Fruit fly (Drosophila melanogaster) whole organism, prepupa: ENCODE measurements around the gene CG17637.
"Not testable (repeated sequence)": the region's sequence is repeated elsewhere in the genome, so short reads cannot be mapped to it uniquely, and the experiment has no call there.

Experiments used
- Blimp-1 ChIP-seq: fragments of 200-800 bp; sonication (Bioruptor generic); optimal IDR thresholded peaks from 3 replicates; lab custom pipeline; 2017; ENCODE audit warnings: missing biosample characterization, missing genetic modification characterization, mild to moderate bottlenecking, moderate library complexity, missing genetic modification reagents
- CG11294 ChIP-seq: fragments of 200-800 bp; sonication (Bioruptor generic); IDR thresholded peaks from 2 replicates; pipeline ENCODE4 v1.3.6; 2022; ENCODE audit warnings: missing biosample characterization, missing genetic modification characterization
- CG11762 ChIP-seq: fragments of 200-800 bp; sonication (Bioruptor generic); optimal IDR thresholded peaks from 3 replicates; lab custom pipeline; 2016; ENCODE audit warnings: missing biosample characterization, missing genetic modification characterization; ENCODE audit not compliant: insufficient read depth
- CG11902 ChIP-seq: fragments of 200-800 bp; sonication (Bioruptor generic); optimal IDR thresholded peaks from 3 replicates; lab custom pipeline; 2016; ENCODE audit warnings: missing biosample characterization, missing genetic modification characterization
- CG15336 ChIP-seq: fragments of 200-800 bp; sonication (Bioruptor generic); IDR thresholded peaks from 2 replicates; pipeline ENCODE4 v1.3.6; 2022; ENCODE audit warnings: missing biosample characterization, missing genetic modification characterization
- CG1621 ChIP-seq: fragments of 200-800 bp; sonication (Bioruptor generic); optimal IDR thresholded peaks from 3 replicates; lab custom pipeline; 2018; ENCODE audit warnings: missing biosample characterization, mild to moderate bottlenecking, missing genetic modification characterization
- CG16779 ChIP-seq: fragments of 200-800 bp; sonication (Bioruptor generic); optimal IDR thresholded peaks from 3 replicates; lab custom pipeline; 2017; ENCODE audit warnings: missing biosample characterization, mild to moderate bottlenecking, missing genetic modification characterization
- CG3032 ChIP-seq: fragments of 200-800 bp; optimal IDR thresholded peaks from 2 replicates; lab custom pipeline; 2019; ENCODE audit warnings: missing biosample characterization, mild to moderate bottlenecking, missing genetic modification characterization, moderate library complexity
- CG31627 ChIP-seq: fragments of 200-800 bp; sonication (Bioruptor generic); optimal IDR thresholded peaks from 3 replicates; lab custom pipeline; 2016; ENCODE audit warnings: missing biosample characterization, missing genetic modification characterization
- CG34406 ChIP-seq: fragments of 200-800 bp; sonication (Bioruptor generic); optimal IDR thresholded peaks from 3 replicates; lab custom pipeline; 2016; ENCODE audit warnings: missing biosample characterization, missing genetic modification characterization
- CG3919 ChIP-seq: fragments of 200-800 bp; sonication (Bioruptor generic); optimal IDR thresholded peaks from 3 replicates; lab custom pipeline; 2016; ENCODE audit warnings: missing biosample characterization, missing genetic modification characterization
- CG6163 ChIP-seq: fragments of 200-800 bp; sonication (Bioruptor generic); IDR thresholded peaks from 3 replicates; pipeline ENCODE4 v1.3.6; 2022; ENCODE audit warnings: missing biosample characterization, missing genetic modification characterization
- CG6808 ChIP-seq: fragments of 200-800 bp; sonication (Bioruptor generic); optimal IDR thresholded peaks from 3 replicates; lab custom pipeline; 2017; ENCODE audit warnings: missing biosample characterization, missing genetic modification characterization, mild to moderate bottlenecking, moderate library complexity, missing genetic modification reagents
- CG6854 ChIP-seq: fragments of 200-800 bp; sonication (Bioruptor generic); optimal IDR thresholded peaks from 2 replicates; lab custom pipeline; 2017; ENCODE audit warnings: missing biosample characterization, mild to moderate bottlenecking, missing genetic modification characterization
- CG8119 ChIP-seq: fragments of 200-800 bp; sonication (Bioruptor generic); IDR thresholded peaks from 3 replicates; pipeline ENCODE4 v1.3.6; 2022; ENCODE audit warnings: missing biosample characterization, missing genetic modification characterization
- CG8319 ChIP-seq: fragments of 200-800 bp; sonication (Bioruptor generic); optimal IDR thresholded peaks from 3 replicates; lab custom pipeline; 2016; ENCODE audit warnings: missing biosample characterization, missing genetic modification characterization
- Eip78C ChIP-seq: fragments of 200-800 bp; sonication (Bioruptor generic); peaks from one replicate; lab custom pipeline; 2016; ENCODE audit warnings: missing biosample characterization, missing genetic modification characterization
- Eip93F ChIP-seq: fragments of 200-800 bp; sonication (Bioruptor generic); optimal IDR thresholded peaks from 2 replicates; lab custom pipeline; 2016; ENCODE audit warnings: missing biosample characterization, mild to moderate bottlenecking, missing genetic modification characterization
- Ets96B ChIP-seq: fragments of 200-800 bp; optimal IDR thresholded peaks from 2 replicates; lab custom pipeline; 2019; ENCODE audit warnings: missing biosample characterization, mild to moderate bottlenecking, missing genetic modification characterization, moderate library complexity
- Gug ChIP-seq: fragments of 200-800 bp; sonication (Bioruptor generic); IDR thresholded peaks from 2 replicates; pipeline ENCODE4 v1.3.6; 2022; ENCODE audit warnings: missing biosample characterization, missing genetic modification characterization
- Hr38 ChIP-seq: sonication (Bioruptor generic); optimal IDR thresholded peaks from 2 replicates; lab custom pipeline; 2016; ENCODE audit warnings: missing biosample characterization, missing genetic modification characterization
- Hr39 ChIP-seq: fragments of 200-800 bp; sonication (Bioruptor generic); optimal IDR thresholded peaks from 2 replicates; lab custom pipeline; 2016; ENCODE audit warnings: missing biosample characterization, missing genetic modification characterization
- Hr4 ChIP-seq: fragments of 200-800 bp; sonication (Bioruptor generic); optimal IDR thresholded peaks from 3 replicates; lab custom pipeline; 2016; ENCODE audit warnings: missing biosample characterization, missing genetic modification characterization
- OdsH ChIP-seq: fragments of 200-800 bp; sonication (Bioruptor generic); optimal IDR thresholded peaks from 3 replicates; lab custom pipeline; 2016; ENCODE audit warnings: missing biosample characterization, missing genetic modification characterization
- Smox ChIP-seq: fragments of 200-800 bp; sonication (Bioruptor generic); optimal IDR thresholded peaks from 3 replicates; lab custom pipeline; 2016; ENCODE audit warnings: missing biosample characterization, missing genetic modification characterization
- Sox102F ChIP-seq: fragments of 200-800 bp; sonication (Bioruptor generic); optimal IDR thresholded peaks from 2 replicates; lab custom pipeline; 2016; ENCODE audit warnings: missing biosample characterization, mild to moderate bottlenecking, missing genetic modification characterization
- achi ChIP-seq: fragments of 200-800 bp; sonication (Bioruptor generic); optimal IDR thresholded peaks from 3 replicates; lab custom pipeline; 2016; ENCODE audit warnings: missing biosample characterization, missing genetic modification characterization
- acj6 ChIP-seq: fragments of 200-800 bp; sonication (Bioruptor generic); optimal IDR thresholded peaks from 3 replicates; lab custom pipeline; 2016; ENCODE audit warnings: missing biosample characterization, missing genetic modification characterization
- dac ChIP-seq: fragments of 200-800 bp; sonication (Bioruptor generic); optimal IDR thresholded peaks from 2 replicates; lab custom pipeline; 2017; ENCODE audit warnings: missing biosample characterization, mild to moderate bottlenecking, missing genetic modification characterization
- dsx ChIP-seq: fragments of 200-800 bp; optimal IDR thresholded peaks from 3 replicates; lab custom pipeline; 2019; ENCODE audit warnings: missing biosample characterization, mild to moderate bottlenecking, missing genetic modification characterization, moderate library complexity; ENCODE audit not compliant: poor library complexity, severe bottlenecking
- eg ChIP-seq: fragments of 200-800 bp; sonication (Bioruptor generic); IDR thresholded peaks from 3 replicates; pipeline ENCODE4 v1.3.6; 2022; ENCODE audit warnings: missing biosample characterization, missing genetic modification characterization
- esn ChIP-seq: fragments of 200-800 bp; sonication (Bioruptor generic); optimal IDR thresholded peaks from 2 replicates; lab custom pipeline; 2016; ENCODE audit warnings: missing biosample characterization, mild to moderate bottlenecking, missing genetic modification characterization, moderate library complexity
- fd85E ChIP-seq: fragments of 200-800 bp; sonication (Bioruptor generic); optimal IDR thresholded peaks from 3 replicates; lab custom pipeline; 2016; ENCODE audit warnings: missing biosample characterization, missing genetic modification characterization
- fkh ChIP-seq: fragments of 200-800 bp; sonication (Bioruptor generic); optimal IDR thresholded peaks from 3 replicates; lab custom pipeline; 2017; ENCODE audit warnings: missing biosample characterization, mild to moderate bottlenecking, missing genetic modification characterization, moderate library complexity
- lz ChIP-seq: fragments of 200-800 bp; sonication (Bioruptor generic); optimal IDR thresholded peaks from 3 replicates; lab custom pipeline; 2016; ENCODE audit warnings: missing biosample characterization, missing genetic modification characterization
- net ChIP-seq: fragments of 200-800 bp; sonication (Bioruptor generic); optimal IDR thresholded peaks from 3 replicates; lab custom pipeline; 2016; ENCODE audit warnings: missing biosample characterization, missing genetic modification characterization
- pdm3 ChIP-seq: fragments of 200-800 bp; sonication (Bioruptor generic); optimal IDR thresholded peaks from 3 replicates; lab custom pipeline; 2016; ENCODE audit warnings: missing biosample characterization, missing genetic modification characterization
- salr ChIP-seq, 2 experiments: fragments of 200-800 bp; sonication (Bioruptor generic); optimal IDR thresholded peaks; 3 replicates each; lab custom pipeline; 2016 to 2018; ENCODE audit warnings: missing biosample characterization in 2 of 2, missing genetic modification characterization in 2 of 2, mild to moderate bottlenecking in 1 of 2
- ss ChIP-seq, 2 experiments: fragments of 200-800 bp; sonication (Bioruptor generic); optimal IDR thresholded peaks; 2 replicates in 1 of 2; 3 replicates in 1 of 2; lab custom pipeline; 2017 to 2018; ENCODE audit warnings: mild to moderate bottlenecking in 2 of 2, missing biosample characterization in 2 of 2, missing genetic modification characterization in 2 of 2, moderate library complexity in 1 of 2
- svp ChIP-seq: fragments of 200-800 bp; sonication (Bioruptor generic); peaks from one replicate; lab custom pipeline; 2016; ENCODE audit warnings: missing biosample characterization, missing genetic modification characterization
- topi ChIP-seq: fragments of 200-800 bp; sonication (Bioruptor generic); optimal IDR thresholded peaks from 3 replicates; lab custom pipeline; 2016; ENCODE audit warnings: missing biosample characterization, missing genetic modification characterization
- vri ChIP-seq: fragments of 200-800 bp; sonication (Bioruptor generic); optimal IDR thresholded peaks from 3 replicates; lab custom pipeline; 2016; ENCODE audit warnings: missing biosample characterization, mild to moderate bottlenecking, missing genetic modification characterization

The CG17637 gene

dm6 chr3L:20503886-20504285 is at the start of gene CG17637:
Gene CG17637, plus strand, starts transcription at chr3L:20504186.
- not testable (repeated sequence) for TF ChIP-seq fkh (GFP tag; lab: Kevin White, UChicago); ss (GFP tag; optimal IDR thresholded peaks at IDR 0.05; lab: Kevin White, UChicago); achi (GFP tag; lab: Kevin White, UChicago)

- TF ChIP-seq Ets96B (tag; lab: Kevin White, UChicago), result no peak
- no peak for TF ChIP-seq CG6808 (GFP tag; lab: Kevin White, UChicago)
- TF ChIP-seq CG31627 (GFP tag; lab: Kevin White, UChicago), result no peak
- no peak for TF ChIP-seq CG11762 (GFP tag; lab: Kevin White, UChicago)
- TF ChIP-seq eg (GFP tag; lab: Robert Waterston, UW), result no peak
- TF ChIP-seq Hr39, result no peak
- TF ChIP-seq CG11902 (GFP tag; lab: Kevin White, UChicago), result no peak
- TF ChIP-seq Smox, result no peak
- no peak for TF ChIP-seq lz (GFP tag; lab: Kevin White, UChicago)
- TF ChIP-seq Sox102F (GFP tag; lab: Kevin White, UChicago), result no peak
- TF ChIP-seq CG3919 (GFP tag; lab: Kevin White, UChicago), result no peak
- no peak for TF ChIP-seq CG6163
- TF ChIP-seq CG1621 (tag; lab: Kevin White, UChicago), result no peak
- no peak for TF ChIP-seq Hr4 (GFP tag; lab: Kevin White, UChicago)
- TF ChIP-seq esn (GFP tag; lab: Kevin White, UChicago), result no peak
- TF ChIP-seq Gug, result no peak
- no peak for TF ChIP-seq CG16779 (tag; lab: Kevin White, UChicago)
- TF ChIP-seq CG6854, result no peak
Observed at dm6 chr3L:20460383-20460782, 43.6 kb upstream of the CG17637 start, which contains the start of gene mag. Gene mag, plus strand, starts transcription at chr3L:20460683.

dm6 chr3L:20462391-20462790 is 41.6 kb upstream of the CG17637 start:
- TF ChIP-seq ss (GFP tag; optimal IDR thresholded peaks at IDR 0.05; lab: Kevin White, UChicago), result no peak
- TF ChIP-seq Eip78C (GFP tag; lab: Kevin White, UChicago), result no peak
- TF ChIP-seq CG3032 (tag; lab: Kevin White, UChicago), result no peak
- no peak for TF ChIP-seq salr (GFP tag; optimal IDR thresholded peaks at IDR 0.05; lab: Kevin White, UChicago)
- no peak for TF ChIP-seq Hr4 (GFP tag; lab: Kevin White, UChicago)
- TF ChIP-seq CG11902 (GFP tag; lab: Kevin White, UChicago), result no peak
- TF ChIP-seq CG15336 (GFP tag; lab: Robert Waterston, UW), result no peak
- no peak for TF ChIP-seq CG11294
- TF ChIP-seq CG6854, result no peak
- TF ChIP-seq CG16779 (tag; lab: Kevin White, UChicago), result no peak
- TF ChIP-seq CG8319 (GFP tag; lab: Kevin White, UChicago), result no peak
- TF ChIP-seq achi (GFP tag; lab: Kevin White, UChicago), result no peak
- TF ChIP-seq lz (GFP tag; lab: Kevin White, UChicago), result no peak
- no peak for TF ChIP-seq OdsH (GFP tag; lab: Kevin White, UChicago)
- no peak for TF ChIP-seq svp (GFP tag; lab: Kevin White, UChicago)
- TF ChIP-seq topi (GFP tag; lab: Kevin White, UChicago), result no peak
- TF ChIP-seq Hr38 (GFP tag; lab: Kevin White, UChicago), result no peak
- TF ChIP-seq acj6 (GFP tag; lab: Kevin White, UChicago), result no peak
- TF ChIP-seq pdm3, result no peak

dm6 chr3L:20464677-20465076 is 39.3 kb upstream of the CG17637 start, which contains the start of gene atk:
Gene atk, minus strand, starts transcription at chr3L:20464862.
- no peak for TF ChIP-seq Hr39
- no peak for TF ChIP-seq salr (GFP tag; optimal IDR thresholded peaks at IDR 0.05; lab: Kevin White, UChicago)
- no peak for TF ChIP-seq CG1621 (tag; lab: Kevin White, UChicago)

- no peak for TF ChIP-seq svp (GFP tag; lab: Kevin White, UChicago)
- TF ChIP-seq CG1621 (tag; lab: Kevin White, UChicago), result no peak
- no peak for TF ChIP-seq CG6808 (GFP tag; lab: Kevin White, UChicago)
- no peak for TF ChIP-seq fd85E
- TF ChIP-seq CG16779 (tag; lab: Kevin White, UChicago), result no peak
- no peak for TF ChIP-seq CG8119 (GFP tag; lab: Robert Waterston, UW)
- TF ChIP-seq CG31627 (GFP tag; lab: Kevin White, UChicago), result no peak
- TF ChIP-seq vri (GFP tag; lab: Kevin White, UChicago), result no peak
- TF ChIP-seq Blimp-1 (GFP tag; lab: Kevin White, UChicago), result no peak
- TF ChIP-seq eg (GFP tag; lab: Robert Waterston, UW), result no peak
- no peak for TF ChIP-seq CG34406 (GFP tag; lab: Kevin White, UChicago)
- TF ChIP-seq Eip93F, result no peak
- no peak for TF ChIP-seq CG11294
- no peak for TF ChIP-seq net (GFP tag; lab: Kevin White, UChicago)
- TF ChIP-seq esn (GFP tag; lab: Kevin White, UChicago), result no peak
- no peak for TF ChIP-seq CG3032 (tag; lab: Kevin White, UChicago)
- no peak for TF ChIP-seq dsx (GFP tag; lab: Kevin White, UChicago)
- TF ChIP-seq Ets96B (tag; lab: Kevin White, UChicago), result no peak
- no peak for TF ChIP-seq Hr39
- TF ChIP-seq dac, result no peak
Observed at dm6 chr3L:20465941-20466340, 38.0 kb upstream of the CG17637 start, which contains the start of gene CG42764. Gene CG42764, minus strand, starts transcription at chr3L:20466041.
